Fruit fly (Drosophila melanogaster) whole organism, embryonic: Measurements from ENCODE around the gene Nmdar1.

Source experiments
- CG1024 ChIP-seq: fragments of 200-800 bp; sonication (Bioruptor generic); IDR thresholded peaks from 2 replicates; pipeline ENCODE4 v1.3.6; 2022; ENCODE audit warnings: missing biosample characterization, missing genetic modification characterization
- CG10366 ChIP-seq: fragments of 200-800 bp; sonication (Bioruptor generic); IDR thresholded peaks from 2 replicates; pipeline ENCODE4 v1.3.6; 2022; ENCODE audit warnings: missing biosample characterization, missing genetic modification characterization
- CG11695 ChIP-seq: fragments of 200-800 bp; sonication (Bioruptor generic); IDR thresholded peaks from 3 replicates; pipeline ENCODE4 v1.3.6; 2022; ENCODE audit warnings: missing biosample characterization, missing genetic modification characterization
- CG12155 ChIP-seq: fragments of 200-800 bp; sonication (Bioruptor generic); optimal IDR thresholded peaks from 3 replicates; lab custom pipeline; 2016; ENCODE audit warnings: missing biosample characterization, missing genetic modification characterization
- CG13624 ChIP-seq: fragments of 200-800 bp; sonication (Bioruptor generic); optimal IDR thresholded peaks from 2 replicates; lab custom pipeline; 2016; ENCODE audit warnings: missing biosample characterization, missing genetic modification characterization
- CG13894 ChIP-seq: fragments of 200-800 bp; sonication (Bioruptor generic); optimal IDR thresholded peaks from 3 replicates; lab custom pipeline; 2018; ENCODE audit warnings: missing biosample characterization, mild to moderate bottlenecking, missing genetic modification characterization, moderate library complexity
- CG1529 ChIP-seq: fragments of 200-800 bp; sonication (Bioruptor generic); optimal IDR thresholded peaks from 3 replicates; lab custom pipeline; 2018; ENCODE audit warnings: missing biosample characterization, missing genetic modification characterization
- CG17568 ChIP-seq: fragments of 200-800 bp; sonication (Bioruptor generic); optimal IDR thresholded peaks from 2 replicates; lab custom pipeline; 2018; ENCODE audit warnings: missing biosample characterization, mild to moderate bottlenecking, missing genetic modification characterization, moderate library complexity
- CG17829 ChIP-seq: fragments of 200-800 bp; optimal IDR thresholded peaks from 2 replicates; lab custom pipeline; 2019; ENCODE audit warnings: missing biosample characterization, mild to moderate bottlenecking, missing genetic modification characterization, moderate library complexity
- CG1832 ChIP-seq: fragments of 200-800 bp; sonication (Bioruptor generic); optimal IDR thresholded peaks from 2 replicates; lab custom pipeline; 2017; ENCODE audit warnings: missing biosample characterization, mild to moderate bottlenecking, missing genetic modification characterization, inconsistent platforms
- CG31388 ChIP-seq: fragments of 200-800 bp; sonication (Bioruptor generic); optimal IDR thresholded peaks from 2 replicates; lab custom pipeline; 2016; ENCODE audit warnings: missing biosample characterization, missing genetic modification characterization
- CG33213 ChIP-seq: fragments of 200-800 bp; sonication (Bioruptor generic); optimal IDR thresholded peaks from 3 replicates; lab custom pipeline; 2016; ENCODE audit warnings: missing biosample characterization, missing genetic modification characterization
- CG33557 ChIP-seq: fragments of 200-800 bp; sonication (Bioruptor generic); optimal IDR thresholded peaks from 2 replicates; lab custom pipeline; 2019; ENCODE audit warnings: missing biosample characterization, mild to moderate bottlenecking, missing genetic modification characterization, moderate library complexity
- CG34224 ChIP-seq: fragments of 200-800 bp; sonication (Bioruptor generic); IDR thresholded peaks from 3 replicates; pipeline ENCODE4 v1.3.6; 2022; ENCODE audit warnings: missing biosample characterization, missing genetic modification characterization; ENCODE audit not compliant: partially characterized antibody
- CG43689 ChIP-seq: fragments of 200-800 bp; sonication (Bioruptor generic); IDR thresholded peaks from 2 replicates; pipeline ENCODE4 v1.3.6; 2022; ENCODE audit warnings: missing biosample characterization, missing genetic modification characterization
- CG4617 ChIP-seq: fragments of 200-800 bp; sonication (Bioruptor generic); optimal IDR thresholded peaks from 3 replicates; lab custom pipeline; 2016; ENCODE audit warnings: missing biosample characterization, missing genetic modification characterization, borderline replicate concordance
- CG6689 ChIP-seq: fragments of 200-800 bp; sonication (Bioruptor generic); IDR thresholded peaks from 2 replicates; pipeline ENCODE4 v1.3.6; 2022; ENCODE audit warnings: missing biosample characterization, missing genetic modification characterization
- CG6813 ChIP-seq: fragments of 200-800 bp; sonication (Bioruptor generic); optimal IDR thresholded peaks from 2 replicates; lab custom pipeline; 2017; ENCODE audit warnings: missing biosample characterization, missing genetic modification characterization, mild to moderate bottlenecking, moderate library complexity, missing genetic modification reagents
- CG7271 ChIP-seq: fragments of 200-800 bp; sonication (Bioruptor generic); optimal IDR thresholded peaks from 2 replicates; lab custom pipeline; 2018; ENCODE audit warnings: missing biosample characterization, mild to moderate bottlenecking, missing genetic modification characterization, moderate library complexity
- CG7839 ChIP-seq: fragments of 200-800 bp; sonication (Bioruptor generic); optimal IDR thresholded peaks from 3 replicates; lab custom pipeline; 2018; ENCODE audit warnings: missing biosample characterization, mild to moderate bottlenecking, missing genetic modification characterization, moderate library complexity
- CG7963 ChIP-seq: fragments of 200-800 bp; sonication (Bioruptor generic); IDR thresholded peaks from 3 replicates; pipeline ENCODE4 v1.3.6; 2022; ENCODE audit warnings: missing biosample characterization, missing genetic modification characterization; ENCODE audit not compliant: partially characterized antibody
- CG8281 ChIP-seq: fragments of 200-800 bp; sonication (Bioruptor generic); optimal IDR thresholded peaks from 2 replicates; lab custom pipeline; 2018; ENCODE audit warnings: missing biosample characterization, mild to moderate bottlenecking, missing genetic modification characterization, moderate library complexity
- CG9437 ChIP-seq: fragments of 200-800 bp; sonication (Bioruptor generic); optimal IDR thresholded peaks from 2 replicates; lab custom pipeline; 2018; ENCODE audit warnings: missing biosample characterization, mild to moderate bottlenecking, missing genetic modification characterization
- Dek ChIP-seq: fragments of 200-800 bp; sonication (Bioruptor generic); optimal IDR thresholded peaks from 3 replicates; lab custom pipeline; 2019; ENCODE audit warnings: missing biosample characterization, mild to moderate bottlenecking, missing genetic modification characterization, moderate library complexity
- Doc2 ChIP-seq: fragments of 200-800 bp; sonication (Bioruptor generic); IDR thresholded peaks from 2 replicates; pipeline ENCODE4 v1.3.6; 2022; ENCODE audit warnings: missing biosample characterization, missing genetic modification characterization
- Dref ChIP-seq: fragments of 200-800 bp; sonication (Bioruptor generic); IDR thresholded peaks from 2 replicates; pipeline ENCODE4 v1.3.6; 2022; ENCODE audit warnings: missing biosample characterization, missing genetic modification characterization
- Fer1 ChIP-seq: fragments of 200-800 bp; sonication (Bioruptor generic); optimal IDR thresholded peaks from 2 replicates; lab custom pipeline; 2017; ENCODE audit warnings: missing biosample characterization, mild to moderate bottlenecking, missing genetic modification characterization
- Fer2 ChIP-seq: fragments of 200-800 bp; sonication (Bioruptor generic); optimal IDR thresholded peaks from 2 replicates; lab custom pipeline; 2018; ENCODE audit warnings: missing biosample characterization, mild to moderate bottlenecking, missing genetic modification characterization, moderate library complexity
- Fer3 ChIP-seq: fragments of 200-800 bp; sonication (Bioruptor generic); optimal IDR thresholded peaks from 2 replicates; lab custom pipeline; 2018; ENCODE audit warnings: missing biosample characterization, mild to moderate bottlenecking, missing genetic modification characterization, moderate library complexity
- Hr51 ChIP-seq, 2 experiments: fragments of 200-800 bp; sonication (Bioruptor generic); optimal IDR thresholded peaks; 2 replicates in 1 of 2; 3 replicates in 1 of 2; lab custom pipeline; 2016 to 2018; ENCODE audit warnings: missing biosample characterization in 2 of 2, missing genetic modification characterization in 2 of 2, mild to moderate bottlenecking in 1 of 2, moderate library complexity in 1 of 2
- Mad ChIP-seq: fragments of 200-800 bp; sonication (Bioruptor generic); optimal IDR thresholded peaks from 2 replicates; lab custom pipeline; 2016; ENCODE audit warnings: missing biosample characterization, missing genetic modification characterization
- PHDP ChIP-seq: fragments of 200-800 bp; sonication (Bioruptor generic); optimal IDR thresholded peaks from 3 replicates; lab custom pipeline; 2018; ENCODE audit warnings: missing biosample characterization, mild to moderate bottlenecking, missing genetic modification characterization, moderate library complexity
- Poxn ChIP-seq: fragments of 200-800 bp; sonication (Bioruptor generic); IDR thresholded peaks from 2 replicates; pipeline ENCODE4 v1.3.6; 2022; ENCODE audit warnings: missing biosample characterization, missing genetic modification characterization
- Scr ChIP-seq: fragments of 200-800 bp; sonication (Bioruptor generic); IDR thresholded peaks from 2 replicates; pipeline ENCODE4 v1.3.6; 2022; ENCODE audit warnings: missing biosample characterization, missing genetic modification characterization; ENCODE audit not compliant: partially characterized antibody
- Side ChIP-seq: fragments of 200-800 bp; sonication (Bioruptor generic); optimal IDR thresholded peaks from 2 replicates; lab custom pipeline; 2016; ENCODE audit warnings: missing biosample characterization, missing genetic modification characterization
- YL-1 ChIP-seq: fragments of 200-800 bp; sonication (Bioruptor generic); optimal IDR thresholded peaks from 3 replicates; lab custom pipeline; 2017; ENCODE audit warnings: missing biosample characterization, mild to moderate bottlenecking, missing genetic modification characterization
- crc ChIP-seq: fragments of 200-800 bp; sonication (Bioruptor generic); optimal IDR thresholded peaks from 2 replicates; lab custom pipeline; 2016; ENCODE audit warnings: missing biosample characterization, missing genetic modification characterization
- cwo ChIP-seq: fragments of 200-800 bp; sonication (Bioruptor generic); optimal IDR thresholded peaks from 3 replicates; lab custom pipeline; 2017; ENCODE audit warnings: missing biosample characterization, missing genetic modification characterization, mild to moderate bottlenecking, moderate library complexity, missing genetic modification reagents
- dmrt11E ChIP-seq: fragments of 200-800 bp; sonication (Bioruptor generic); optimal IDR thresholded peaks from 3 replicates; lab custom pipeline; 2018; ENCODE audit warnings: missing biosample characterization, mild to moderate bottlenecking, missing genetic modification characterization, moderate library complexity
- exex ChIP-seq: fragments of 200-800 bp; sonication (Bioruptor generic); optimal IDR thresholded peaks from 4 replicates; lab custom pipeline; 2018; ENCODE audit warnings: missing biosample characterization, mild to moderate bottlenecking, missing genetic modification characterization, moderate library complexity
- eyg ChIP-seq: fragments of 200-800 bp; sonication (Bioruptor generic); optimal IDR thresholded peaks from 3 replicates; lab custom pipeline; 2016; ENCODE audit warnings: missing biosample characterization, missing genetic modification characterization
- fru ChIP-seq: fragments of >200 bp; optimal IDR thresholded peaks from 2 replicates; lab custom pipeline; 2017
- gsb ChIP-seq: fragments of 200-800 bp; sonication (Bioruptor generic); IDR thresholded peaks from 2 replicates; pipeline ENCODE4 v1.3.6; 2022; ENCODE audit warnings: missing biosample characterization, missing genetic modification characterization
- lbe ChIP-seq: fragments of 200-800 bp; sonication (Bioruptor generic); optimal IDR thresholded peaks from 2 replicates; lab custom pipeline; 2016; ENCODE audit warnings: missing biosample characterization, mild to moderate bottlenecking, missing genetic modification characterization
- luna ChIP-seq: fragments of 200-800 bp; sonication (Bioruptor generic); optimal IDR thresholded peaks from 2 replicates; lab custom pipeline; 2016; ENCODE audit warnings: missing biosample characterization, missing genetic modification characterization
- pan ChIP-seq, 4 experiments: fragments of >200 bp in 3 of 4; fragments of 200-800 bp in 1 of 4; sonication (Bioruptor generic) in 1 of 4; optimal IDR thresholded peaks in 3 of 4; IDR thresholded peaks in 1 of 4; 2 replicates each; pipeline versions ENCODE4 v1.3.6 to Lab custom; 2017 to 2022; ENCODE audit warnings: missing biosample characterization in 2 of 4, missing genetic modification characterization in 2 of 4, mixed read lengths in 1 of 4
- pho ChIP-seq: fragments of 200-800 bp; sonication (Bioruptor generic); optimal IDR thresholded peaks from 2 replicates; lab custom pipeline; 2016; ENCODE audit warnings: missing biosample characterization, missing genetic modification characterization
- phol ChIP-seq: fragments of 200-800 bp; sonication (Bioruptor generic); optimal IDR thresholded peaks from 3 replicates; lab custom pipeline; 2018; ENCODE audit warnings: missing biosample characterization, mild to moderate bottlenecking, missing genetic modification characterization, moderate library complexity
- sna ChIP-seq: fragments of 200-800 bp; sonication (Bioruptor generic); IDR thresholded peaks from 2 replicates; pipeline ENCODE4 v1.3.6; 2022; ENCODE audit warnings: missing biosample characterization, missing genetic modification characterization; ENCODE audit not compliant: partially characterized antibody
- zfh2 ChIP-seq: fragments of 200-800 bp; sonication (Bioruptor generic); optimal IDR thresholded peaks from 2 replicates; lab custom pipeline; 2016; ENCODE audit warnings: missing biosample characterization, missing genetic modification characterization

Nmdar1 gene

dm6 chr3R:5565623-5566022 lies 42.5 kb upstream of the Nmdar1 start (continued):
- TF ChIP-seq PHDP (tag; lab: Kevin White, UChicago) (peak; percentile 76), CG17829 (tag; lab: Kevin White, UChicago) (peak; percentile 51), CG31388 (GFP tag; lab: Kevin White, UChicago) (peak; percentile 40), phol (tag; lab: Kevin White, UChicago) (peak; percentile 69), CG10366 (peak; percentile 87), Fer1 (peak; percentile 82), CG9437 (peak; percentile 69), sna (GFP tag; lab: Robert Waterston, UW) (no peak), cwo (GFP tag; lab: Kevin White, UChicago) (peak; percentile 81), lbe (GFP tag; lab: Kevin White, UChicago) (peak; percentile 68), CG7963 (GFP tag; lab: Robert Waterston, UW) (no peak), Fer3 (tag; lab: Kevin White, UChicago) (peak; percentile 85), fru (no peak), CG33557 (no peak), CG43689 (GFP tag; lab: Robert Waterston, UW) (peak; percentile 53; the same call in 1 of the 2 replicates), CG8281 (tag; lab: Kevin White, UChicago) (peak; percentile 62), gsb (GFP tag; lab: Robert Waterston, UW) (peak; percentile 59), Side (peak; percentile 71), CG6689 (GFP tag; lab: Robert Waterston, UW) (peak; percentile 85), YL-1 (GFP tag; lab: Kevin White, UChicago) (no peak), dmrt11E (tag; lab: Kevin White, UChicago) (no peak), Dek (tag; lab: Kevin White, UChicago) (peak; percentile 79), CG6813 (GFP tag; lab: Kevin White, UChicago) (peak; percentile 76), CG7839 (tag; lab: Kevin White, UChicago) (no peak), Poxn (peak; percentile 33; the same call in 1 of the 2 replicates), CG12155 (GFP tag; lab: Kevin White, UChicago) (peak; percentile 52), exex (tag; lab: Kevin White, UChicago) (peak; percentile 95), CG13894 (tag; lab: Kevin White, UChicago) (no peak), Mad (GFP tag; lab: Kevin White, UChicago) (peak; percentile 80), luna (GFP tag; lab: Kevin White, UChicago) (no peak), CG1024 (GFP tag; lab: Robert Waterston, UW) (peak; percentile 76), CG11695 (GFP tag; lab: Robert Waterston, UW) (peak; percentile 89), CG13624 (peak; percentile 58), zfh2 (GFP tag; lab: Kevin White, UChicago) (peak; percentile 74), Doc2 (GFP tag; lab: Robert Waterston, UW) (peak; percentile 79), CG34224 (GFP tag; lab: Robert Waterston, UW) (no peak), Hr51 (GFP tag; optimal IDR thresholded peaks at IDR 0.05; lab: Kevin White, UChicago) (peak in 1 of 2 experiments; percentile 73), pho (GFP tag; lab: Kevin White, UChicago) (peak; percentile 79), CG1832 (GFP tag; lab: Kevin White, UChicago) (no peak), CG7271 (tag; lab: Kevin White, UChicago) (no peak), Fer2 (peak; percentile 2), CG4617 (GFP tag; lab: Kevin White, UChicago) (no peak), CG17568 (no peak), crc (GFP tag; lab: Kevin White, UChicago) (peak; percentile 45), CG1529 (GFP tag; lab: Kevin White, UChicago) (peak; percentile 70), Scr (GFP tag; lab: Robert Waterston, UW) (no peak), eyg (GFP tag; lab: Kevin White, UChicago) (peak; percentile 77), pan (optimal IDR thresholded peaks at IDR 0.05; lab: Kevin White, UChicago) (no peak), pan (GFP tag; optimal IDR thresholded peaks at IDR 0.05 in 1 of 2, IDR thresholded peaks at IDR 0.05 in 1 of 2) (peak in 1 of 2 experiments; percentile 94), CG33213 (GFP tag; lab: Kevin White, UChicago) (peak; percentile 59), Dref (GFP tag; lab: Robert Waterston, UW) (no peak)
